In the genomic region with DNA sequence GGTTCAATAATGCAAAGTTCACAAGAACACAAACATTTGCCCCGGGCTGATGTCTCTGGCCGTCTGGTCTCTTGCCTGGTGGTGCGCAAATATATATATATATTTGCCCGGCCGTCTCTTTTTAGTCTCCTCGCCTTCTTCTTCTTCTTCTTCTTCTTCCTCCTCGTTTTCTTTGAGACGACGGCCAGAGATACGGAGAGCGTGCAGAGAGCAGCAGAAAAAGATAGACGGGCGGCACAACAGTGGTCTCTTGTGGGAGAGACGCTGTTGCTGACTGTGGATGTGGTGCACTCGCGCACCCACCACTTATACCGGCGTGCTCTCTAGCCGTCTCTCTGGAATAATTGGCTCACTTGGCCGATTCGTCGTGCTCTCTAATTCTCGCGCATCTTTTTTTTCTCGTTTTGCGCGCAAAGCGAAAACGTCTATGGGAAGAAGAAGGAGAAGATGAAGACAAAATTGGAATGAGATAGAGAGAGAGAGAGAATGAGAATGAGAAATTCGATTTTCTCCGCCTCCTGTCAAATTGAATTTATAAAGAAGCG, we compare ENCODE assay signal across 5 worm cellular contexts.
TF ChIP-seq lines count a peak whose summit lies in the region.

No protein-coding gene starts in this region.

TF ChIP-seq in whole organism, L1 larva, 84 proteins besides CTCF, POLR2A, EP300 and RAD21 (continues in another document):
- no peak for TF ChIP-seq unc-30 (tag; optimal IDR thresholded peaks at IDR 0.05; lab: Kevin White, UChicago)
- peak; percentile 44 to 94 for TF ChIP-seq ztf-11 (tag; optimal IDR thresholded peaks at IDR 0.05; lab: Kevin White, UChicago)
- TF ChIP-seq swsn-7 (tag; optimal IDR thresholded peaks at IDR 0.05; lab: Kevin White, UChicago) = peak; percentile 98
- TF ChIP-seq unc-62 (GFP tag; optimal IDR thresholded peaks at IDR 0.05; lab: Kevin White, UChicago) = peak; percentile 93
- TF ChIP-seq F16B12.6 (tag; optimal IDR thresholded peaks at IDR 0.05; lab: Kevin White, UChicago) = peak; percentile 37
- peak; percentile 100 for TF ChIP-seq unc-86 (tag; optimal IDR thresholded peaks at IDR 0.05; lab: Kevin White, UChicago)
- TF ChIP-seq lin-13 (GFP tag; optimal IDR thresholded peaks at IDR 0.05; lab: Kevin White, UChicago) = peak; percentile 78
- peak; percentile 100 for TF ChIP-seq lin-14 (GFP tag; optimal IDR thresholded peaks at IDR 0.05; lab: Kevin White, UChicago)
- peak; percentile 98 for TF ChIP-seq dsc-1 (tag; optimal IDR thresholded peaks at IDR 0.05; lab: Kevin White, UChicago)
- TF ChIP-seq fkh-10 (GFP tag; optimal IDR thresholded peaks at IDR 0.05; lab: Kevin White, UChicago) = peak; percentile 96
- TF ChIP-seq nhr-84 (tag; optimal IDR thresholded peaks at IDR 0.05; lab: Kevin White, UChicago) = no peak
- peak; percentile 94 for TF ChIP-seq xbp-1 (tag; optimal IDR thresholded peaks at IDR 0.05; lab: Kevin White, UChicago)
- TF ChIP-seq unc-98 (GFP tag; IDR thresholded peaks at IDR 0.05; lab: Robert Waterston, UW) = peak; percentile 40; the same call in 1 of the 2 replicates
- peak; percentile 97 for TF ChIP-seq blmp-1 (tag; optimal IDR thresholded peaks at IDR 0.05; lab: Kevin White, UChicago)
- TF ChIP-seq nhr-71 (tag; optimal IDR thresholded peaks at IDR 0.05; lab: Kevin White, UChicago) = peak; percentile 100
- TF ChIP-seq snpc-4 (tag; optimal IDR thresholded peaks at IDR 0.05; lab: Kevin White, UChicago) = peak; percentile 81
- TF ChIP-seq grh-1 (GFP tag; IDR thresholded peaks at IDR 0.05; lab: Robert Waterston, UW) = peak; percentile 97

TF ChIP-seq in whole organism, L3 larva, 47 proteins besides CTCF, POLR2A, EP300 and RAD21 (continues in another document):
- TF ChIP-seq lin-39 (tag; optimal IDR thresholded peaks at IDR 0.05; lab: Kevin White, UChicago) (peak; percentile 35), ceh-16 (tag; optimal IDR thresholded peaks at IDR 0.05; lab: Kevin White, UChicago) (no peak), zag-1 (tag; optimal IDR thresholded peaks at IDR 0.05; lab: Kevin White, UChicago) (peak; percentile 71), aly-2 (tag; optimal IDR thresholded peaks at IDR 0.05; lab: Kevin White, UChicago) (no peak), egl-5 (tag; optimal IDR thresholded peaks at IDR 0.05; lab: Kevin White, UChicago) (peak; percentile 52), mdl-1 (tag; optimal IDR thresholded peaks at IDR 0.05; lab: Kevin White, UChicago) (peak; percentile 87), sea-2 (GFP tag; optimal IDR thresholded peaks at IDR 0.05; lab: Kevin White, UChicago) (peak; percentile 11), nhr-28 (tag; optimal IDR thresholded peaks at IDR 0.05; lab: Kevin White, UChicago) (no peak), nhr-43 (tag; optimal IDR thresholded peaks at IDR 0.05; lab: Kevin White, UChicago; ENCODE audit: poor library complexity, severe bottlenecking) (peak; percentile 97), nhr-237 (tag; optimal IDR thresholded peaks at IDR 0.05; lab: Kevin White, UChicago) (no peak), nhr-67 (tag; optimal IDR thresholded peaks at IDR 0.05; lab: Kevin White, UChicago) (no peak), R02D3.7 (tag; optimal IDR thresholded peaks at IDR 0.05; lab: Kevin White, UChicago) (peak; percentile 72), ceh-9 (tag; optimal IDR thresholded peaks at IDR 0.05; lab: Kevin White, UChicago) (no peak), nfya-1 (tag; optimal IDR thresholded peaks at IDR 0.05; lab: Kevin White, UChicago; ENCODE audit: insufficient read depth) (peak; percentile 91), nhr-25 (tag; optimal IDR thresholded peaks at IDR 0.05; lab: Kevin White, UChicago) (peak; percentile 88), daf-12 (tag; optimal IDR thresholded peaks at IDR 0.05; lab: Kevin White, UChicago) (peak; percentile 25), pqm-1 (tag; optimal IDR thresholded peaks at IDR 0.05; lab: Kevin White, UChicago) (peak; percentile 80)

TF ChIP-seq in whole organism, early embryonic, 17 proteins besides CTCF, POLR2A, EP300 and RAD21:
- TF ChIP-seq sea-1 (GFP tag; conservative IDR thresholded peaks at IDR 0.05; lab: Robert Waterston, UW) (no peak), hmg-4 (GFP tag; optimal IDR thresholded peaks at IDR 0.05; lab: Kevin White, UChicago) (peak; percentile 82), ets-7 (tag; optimal IDR thresholded peaks at IDR 0.05; lab: Kevin White, UChicago) (peak; percentile 45), scrt-1 (GFP tag; IDR thresholded peaks at IDR 0.05; lab: Robert Waterston, UW) (0 out of 2 replicates have a peak, but pooled peaks have one; percentile 17), aly-1 (tag; optimal IDR thresholded peaks at IDR 0.05; lab: Kevin White, UChicago) (peak; percentile 26), F13C5.2 (tag; optimal IDR thresholded peaks at IDR 0.05; lab: Kevin White, UChicago) (peak; percentile 63), pes-1 (GFP tag; IDR thresholded peaks at IDR 0.05; lab: Robert Waterston, UW) (peak; percentile 49; the same call in 1 of the 2 replicates), ceh-13 (GFP tag; optimal IDR thresholded peaks at IDR 0.05; lab: Kevin White, UChicago) (no peak), tbx-37 (GFP tag; conservative IDR thresholded peaks at IDR 0.05; lab: Robert Waterston, UW) (no peak; the same call in 1 of the 2 replicates), tbx-11 (GFP tag; IDR thresholded peaks at IDR 0.05; lab: Robert Waterston, UW) (0 out of 2 replicates have a peak, but pooled peaks have one; percentile 22), ama-1 (optimal IDR thresholded peaks at IDR 0.05; lab: Kevin White, UChicago) (no peak), flt-1 (GFP tag; IDR thresholded peaks at IDR 0.05; lab: Robert Waterston, UW) (no peak), tra-4 (tag; optimal IDR thresholded peaks at IDR 0.05; lab: Kevin White, UChicago) (no peak), ceh-36 (tag; optimal IDR thresholded peaks at IDR 0.05; lab: Kevin White, UChicago) (peak; percentile 50), B0310.2 (tag; optimal IDR thresholded peaks at IDR 0.05; lab: Kevin White, UChicago) (no peak), hnd-1 (tag; optimal IDR thresholded peaks at IDR 0.05; lab: Kevin White, UChicago) (no peak), hmbx-1 (tag; optimal IDR thresholded peaks at IDR 0.05; lab: Kevin White, UChicago) (no peak)

TF ChIP-seq in whole organism, midembryonic, 9 proteins besides CTCF, POLR2A, EP300 and RAD21:
- peak; percentile 63; the same call in 1 of the 2 replicates for TF ChIP-seq flt-1 (GFP tag; IDR thresholded peaks at IDR 0.05; lab: Robert Waterston, UW)
- peak; percentile 95 for TF ChIP-seq cog-1 (tag; optimal IDR thresholded peaks at IDR 0.05; lab: Kevin White, UChicago)
- no peak for TF ChIP-seq ztf-23 (GFP tag; IDR thresholded peaks at IDR 0.05; lab: Robert Waterston, UW)
- TF ChIP-seq T22C8.4 (GFP tag; IDR thresholded peaks at IDR 0.05; lab: Robert Waterston, UW) = no peak
- TF ChIP-seq med-1 (GFP tag; optimal IDR thresholded peaks at IDR 0.05; lab: Kevin White, UChicago; ENCODE audit: insufficient read depth) = no peak
- TF ChIP-seq ztf-29 (GFP tag; IDR thresholded peaks at IDR 0.05; lab: Robert Waterston, UW) = no peak; the same call in 1 of the 2 replicates

TF ChIP-seq in whole organism, young adult, 124 proteins besides CTCF, POLR2A, EP300 and RAD21 (continues in another document):
- TF ChIP-seq dpl-1 (GFP tag; optimal IDR thresholded peaks at IDR 0.05; lab: Kevin White, UChicago) (no peak), let-526 (GFP tag; IDR thresholded peaks at IDR 0.05; lab: Robert Waterston, UW) (no peak), rcor-1 (GFP tag; IDR thresholded peaks at IDR 0.05; lab: Robert Waterston, UW) (peak; percentile 20; the same call in 1 of the 2 replicates), ztf-26 (tag; optimal IDR thresholded peaks at IDR 0.05; lab: Kevin White, UChicago) (peak; percentile 94), F55B11.4 (tag; optimal IDR thresholded peaks at IDR 0.05; lab: Kevin White, UChicago; ENCODE audit: borderline replicate concordance, insufficient read depth) (no peak), ceh-27 (GFP tag; optimal IDR thresholded peaks at IDR 0.05; lab: Kevin White, UChicago) (peak; percentile 93), unc-130 (GFP tag; optimal IDR thresholded peaks at IDR 0.05; lab: Kevin White, UChicago) (no peak), zim-3 (tag; optimal IDR thresholded peaks at IDR 0.05; lab: Kevin White, UChicago) (no peak), madf-10 (tag; optimal IDR thresholded peaks at IDR 0.05; lab: Kevin White, UChicago) (peak; percentile 93), hmg-20 (GFP tag; IDR thresholded peaks at IDR 0.05; lab: Robert Waterston, UW) (peak; percentile 38; the same call in 1 of the 2 replicates), nhr-80 (tag; optimal IDR thresholded peaks at IDR 0.05; lab: Kevin White, UChicago) (peak; percentile 100), F39B2.1 (GFP tag; IDR thresholded peaks at IDR 0.05; lab: Robert Waterston, UW) (0 out of 2 replicates have a peak, but pooled peaks have one; percentile 8), dox-1 (GFP tag; IDR thresholded peaks at IDR 0.05; lab: Robert Waterston, UW) (peak; percentile 94), F23B12.7 (tag; optimal IDR thresholded peaks at IDR 0.05; lab: Kevin White, UChicago; ENCODE audit: insufficient read depth) (peak; percentile 30), D2030.7 (GFP tag; IDR thresholded peaks at IDR 0.05; lab: Robert Waterston, UW) (no peak), madf-3 (GFP tag; IDR thresholded peaks at IDR 0.05; lab: Robert Waterston, UW) (no peak), nhr-120 (GFP tag; IDR thresholded peaks at IDR 0.05; lab: Robert Waterston, UW) (no peak), snpc-4 (GFP tag; optimal IDR thresholded peaks at IDR 0.05; lab: Kevin White, UChicago) (peak; percentile 75), snpc-4 (tag; optimal IDR thresholded peaks at IDR 0.05; lab: Kevin White, UChicago) (peak in 3 of 4 experiments; percentile 65 to 78 (median 74)), K11D2.4 (GFP tag; IDR thresholded peaks at IDR 0.05; lab: Robert Waterston, UW) (peak; percentile 89), hlh-26 (GFP tag; conservative IDR thresholded peaks at IDR 0.05; lab: Robert Waterston, UW) (no peak), lsl-1 (GFP tag; optimal IDR thresholded peaks at IDR 0.05; lab: Kevin White, UChicago) (no peak), bed-1 (GFP tag; IDR thresholded peaks at IDR 0.05; lab: Robert Waterston, UW) (0 out of 2 replicates have a peak, but pooled peaks have one; percentile 27), B0336.3 (GFP tag; IDR thresholded peaks at IDR 0.05; lab: Robert Waterston, UW) (peak; percentile 98), let-607 (tag; optimal IDR thresholded peaks at IDR 0.05; lab: Kevin White, UChicago) (peak; percentile 68 to 76), mxl-1 (tag; optimal IDR thresholded peaks at IDR 0.05; lab: Kevin White, UChicago) (no peak), madf-8 (GFP tag; conservative IDR thresholded peaks at IDR 0.05; lab: Robert Waterston, UW) (no peak), C06A6.2 (GFP tag; conservative IDR thresholded peaks at IDR 0.05; lab: Robert Waterston, UW) (peak; percentile 91), egl-44 (GFP tag; IDR thresholded peaks at IDR 0.05; lab: Robert Waterston, UW) (0 out of 2 replicates have a peak, but pooled peaks have one; percentile 19), atf-7 (tag; optimal IDR thresholded peaks at IDR 0.05; lab: Kevin White, UChicago) (peak; percentile 98), chd-7 (tag; optimal IDR thresholded peaks at IDR 0.05; lab: Kevin White, UChicago) (peak; percentile 98)
